In the genomic region with DNA sequence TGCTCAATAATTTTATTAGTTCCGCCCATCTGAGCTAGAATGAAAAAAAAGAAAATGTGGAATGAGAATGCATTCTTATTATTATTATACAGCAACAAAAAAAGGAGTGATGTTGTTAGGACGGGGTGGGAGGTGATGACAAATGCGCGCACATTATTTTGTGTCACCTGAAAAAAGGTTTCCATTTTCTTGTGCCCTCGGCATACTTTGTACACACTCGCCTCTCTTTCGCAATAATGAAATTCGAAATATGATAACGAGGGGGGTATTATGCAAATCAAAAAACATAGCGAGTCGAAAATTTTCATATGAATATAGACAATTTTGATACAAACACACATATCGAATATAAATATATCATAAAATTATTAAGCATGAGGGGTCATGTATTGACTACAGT, we compare ENCODE assay signal across 6 worm cellular contexts.
TF ChIP-seq lines count a peak whose summit lies in the region.

No protein-coding gene starts in this region.

TF ChIP-seq in whole organism, L1 larva, 84 proteins besides CTCF, POLR2A, EP300 and RAD21:
- TF ChIP-seq skn-1 (tag; optimal IDR thresholded peaks at IDR 0.05; lab: Kevin White, UChicago), result peak; percentile 92
- peak; percentile 3 for TF ChIP-seq nhr-20 (tag; optimal IDR thresholded peaks at IDR 0.05; lab: Kevin White, UChicago)
- TF ChIP-seq elt-2 (tag; optimal IDR thresholded peaks at IDR 0.05; lab: Kevin White, UChicago), result peak; percentile 0
- peak; percentile 65 for TF ChIP-seq dsc-1 (tag; optimal IDR thresholded peaks at IDR 0.05; lab: Kevin White, UChicago)
- TF ChIP-seq sup-37 (GFP tag; optimal IDR thresholded peaks at IDR 0.05; lab: Kevin White, UChicago), result no peak
- TF ChIP-seq efl-1 (optimal IDR thresholded peaks at IDR 0.05; lab: Kevin White, UChicago), result no peak
- TF ChIP-seq efl-1 (GFP tag; optimal IDR thresholded peaks at IDR 0.05 in 1 of 2; lab: Kevin White, UChicago), result peak in 1 of 2 experiments; percentile 62
- no peak for TF ChIP-seq ztf-4 (tag; optimal IDR thresholded peaks at IDR 0.05; lab: Kevin White, UChicago)
- TF ChIP-seq nhr-71 (tag; optimal IDR thresholded peaks at IDR 0.05; lab: Kevin White, UChicago), result peak; percentile 22
- TF ChIP-seq lin-14 (GFP tag; optimal IDR thresholded peaks at IDR 0.05; lab: Kevin White, UChicago), result peak; percentile 24

TF ChIP-seq in whole organism, L2 larva, 48 proteins besides CTCF, POLR2A, EP300 and RAD21:
- TF ChIP-seq fos-1 (tag; optimal IDR thresholded peaks at IDR 0.05; lab: Kevin White, UChicago) (peak; percentile 2), blmp-1 (tag; optimal IDR thresholded peaks at IDR 0.05; lab: Kevin White, UChicago; ENCODE audit: insufficient read depth) (no peak), zag-1 (tag; optimal IDR thresholded peaks at IDR 0.05; lab: Kevin White, UChicago) (no peak), ztf-11 (tag; optimal IDR thresholded peaks at IDR 0.05; lab: Kevin White, UChicago) (no peak), peb-1 (tag; optimal IDR thresholded peaks at IDR 0.05; lab: Kevin White, UChicago) (no peak), Y55F3AM.14 (GFP tag; optimal IDR thresholded peaks at IDR 0.05; lab: Kevin White, UChicago) (no peak), mbf-1 (tag; optimal IDR thresholded peaks at IDR 0.05; lab: Kevin White, UChicago) (no peak), skn-1 (tag; optimal IDR thresholded peaks at IDR 0.05; lab: Kevin White, UChicago) (peak; percentile 40), sma-9 (GFP tag; optimal IDR thresholded peaks at IDR 0.05; lab: Kevin White, UChicago) (no peak), sma-9 (tag; optimal IDR thresholded peaks at IDR 0.05; lab: Kevin White, UChicago) (no peak), elt-1 (tag; optimal IDR thresholded peaks at IDR 0.05; lab: Kevin White, UChicago) (no peak)

TF ChIP-seq in whole organism, L3 larva, 47 proteins besides CTCF, POLR2A, EP300 and RAD21:
- TF ChIP-seq elt-2 (tag; optimal IDR thresholded peaks at IDR 0.05; lab: Kevin White, UChicago), result peak; percentile 32
- TF ChIP-seq skn-1 (tag; optimal IDR thresholded peaks at IDR 0.05; lab: Kevin White, UChicago), result peak; percentile 13
- TF ChIP-seq zag-1 (tag; optimal IDR thresholded peaks at IDR 0.05; lab: Kevin White, UChicago), result no peak

TF ChIP-seq in whole organism, L4 larva, 104 proteins besides CTCF, POLR2A, EP300 and RAD21:
- TF ChIP-seq egl-43 (GFP tag; IDR thresholded peaks at IDR 0.05; lab: Robert Waterston, UW), result no peak
- no peak for TF ChIP-seq nhr-76 (tag; optimal IDR thresholded peaks at IDR 0.05; lab: Kevin White, UChicago)
- no peak for TF ChIP-seq nhr-10 (tag; optimal IDR thresholded peaks at IDR 0.05; lab: Kevin White, UChicago)
- TF ChIP-seq nhr-11 (tag; optimal IDR thresholded peaks at IDR 0.05; lab: Kevin White, UChicago), result peak; percentile 5
- TF ChIP-seq ceh-32 (tag; optimal IDR thresholded peaks at IDR 0.05; lab: Kevin White, UChicago; ENCODE audit: poor library complexity), result no peak
- TF ChIP-seq daf-16 (GFP tag; optimal IDR thresholded peaks at IDR 0.05; lab: Kevin White, UChicago), result no peak
- peak; percentile 34 for TF ChIP-seq daf-16 (tag; optimal IDR thresholded peaks at IDR 0.05; lab: Kevin White, UChicago)
- peak; percentile 40 for TF ChIP-seq hlh-30 (tag; optimal IDR thresholded peaks at IDR 0.05; lab: Kevin White, UChicago; ENCODE audit: insufficient read depth)
- peak; percentile 34 for TF ChIP-seq dve-1 (tag; optimal IDR thresholded peaks at IDR 0.05; lab: Kevin White, UChicago; ENCODE audit: insufficient read depth)
- peak in 1 of 2 experiments; percentile 90 for TF ChIP-seq unc-62 (GFP tag; optimal IDR thresholded peaks at IDR 0.05 in 1 of 2; lab: Kevin White, UChicago)
- no peak for TF ChIP-seq unc-62 (tag; optimal IDR thresholded peaks at IDR 0.05; lab: Kevin White, UChicago)
- TF ChIP-seq mdl-1 (tag; optimal IDR thresholded peaks at IDR 0.05; lab: Kevin White, UChicago), result peak in 1 of 2 experiments; percentile 23
- peak; percentile 38 for TF ChIP-seq hlh-11 (tag; optimal IDR thresholded peaks at IDR 0.05; lab: Kevin White, UChicago)
- no peak for TF ChIP-seq lim-7 (GFP tag; IDR thresholded peaks at IDR 0.05; lab: Robert Waterston, UW)
- TF ChIP-seq zfp-3 (GFP tag; conservative IDR thresholded peaks at IDR 0.05; lab: Robert Waterston, UW), result no peak
- TF ChIP-seq nhr-28 (tag; optimal IDR thresholded peaks at IDR 0.05; lab: Kevin White, UChicago), result peak; percentile 11
- TF ChIP-seq snpc-4 (tag; optimal IDR thresholded peaks at IDR 0.05; lab: Kevin White, UChicago), result no peak
TF ChIP-seq in whole organism, L4 larva: peak in this region for 8.

TF ChIP-seq in whole organism, late embryonic, 69 proteins besides CTCF, POLR2A, EP300 and RAD21:
- TF ChIP-seq mec-3 (tag; optimal IDR thresholded peaks at IDR 0.05; lab: Kevin White, UChicago; ENCODE audit: borderline replicate concordance) (no peak), K02D7.2 (tag; optimal IDR thresholded peaks at IDR 0.05; lab: Kevin White, UChicago) (no peak), gmeb-2 (tag; optimal IDR thresholded peaks at IDR 0.05; lab: Kevin White, UChicago) (no peak), hlh-6 (tag; optimal IDR thresholded peaks at IDR 0.05; lab: Kevin White, UChicago) (no peak), rnt-1 (tag; optimal IDR thresholded peaks at IDR 0.05; lab: Kevin White, UChicago) (no peak), pha-4 (tag; optimal IDR thresholded peaks at IDR 0.05; lab: Kevin White, UChicago) (no peak), unc-42 (tag; optimal IDR thresholded peaks at IDR 0.05; lab: Kevin White, UChicago) (peak; percentile 22), ama-1 (optimal IDR thresholded peaks at IDR 0.05; lab: Kevin White, UChicago) (no peak)

TF ChIP-seq in whole organism, young adult, 124 proteins besides CTCF, POLR2A, EP300 and RAD21:
- TF ChIP-seq chd-7 (tag; optimal IDR thresholded peaks at IDR 0.05; lab: Kevin White, UChicago) (no peak), Y67H2A.10 (GFP tag; conservative IDR thresholded peaks at IDR 0.05; lab: Robert Waterston, UW) (no peak), nhr-80 (tag; optimal IDR thresholded peaks at IDR 0.05; lab: Kevin White, UChicago) (peak; percentile 43), Y79H2A.3 (GFP tag; conservative IDR thresholded peaks at IDR 0.05; lab: Robert Waterston, UW) (no peak), ztf-3 (GFP tag; optimal IDR thresholded peaks at IDR 0.05; lab: Kevin White, UChicago) (no peak), ceh-91 (GFP tag; IDR thresholded peaks at IDR 0.05; lab: Robert Waterston, UW) (no peak), cebp-1 (GFP tag; IDR thresholded peaks at IDR 0.05; lab: Robert Waterston, UW) (peak; percentile 85), cebp-1 (tag; optimal IDR thresholded peaks at IDR 0.05; lab: Kevin White, UChicago) (peak; percentile 88), attf-5 (GFP tag; optimal IDR thresholded peaks at IDR 0.05; lab: Kevin White, UChicago) (no peak), ccch-3 (GFP tag; optimal IDR thresholded peaks at IDR 0.05; lab: Kevin White, UChicago) (no peak)
TF ChIP-seq in whole organism, young adult: peak in this region for 2.
